Fruit fly (Drosophila melanogaster): ENCODE results near the gene hep.

The hep gene

dm6 chrX:13108144-13108824, 18.1 kb upstream of the hep start, which contains the start of gene Fer3HCH (continued):
- TF ChIP-seq CG13424 (tag; optimal IDR thresholded peaks at IDR 0.05) = peak; percentile 30
- peak; percentile 82 for TF ChIP-seq D19A (tag; optimal IDR thresholded peaks at IDR 0.05)
- TF ChIP-seq dmrt99B (tag; optimal IDR thresholded peaks at IDR 0.05) = peak; percentile 54
- TF ChIP-seq Blimp-1 (GFP tag; optimal IDR thresholded peaks at IDR 0.05) = peak; percentile 9
- TF ChIP-seq Jarid2 (GFP tag; optimal IDR thresholded peaks at IDR 0.05) = no peak
- TF ChIP-seq CG7839 (tag; optimal IDR thresholded peaks at IDR 0.05) = peak; percentile 24
- TF ChIP-seq CG2678 (tag; optimal IDR thresholded peaks at IDR 0.05) = peak; percentile 42
- no peak for TF ChIP-seq CG10209 (GFP tag; optimal IDR thresholded peaks at IDR 0.05)
- peak; percentile 18 for TF ChIP-seq exex (tag; optimal IDR thresholded peaks at IDR 0.05)
- TF ChIP-seq dmrt11E (tag; optimal IDR thresholded peaks at IDR 0.05) = peak; percentile 15
- peak; percentile 5 for TF ChIP-seq CG33557 (GFP tag; optimal IDR thresholded peaks at IDR 0.05)
- no peak for TF ChIP-seq CG7271 (tag; optimal IDR thresholded peaks at IDR 0.05)
- TF ChIP-seq unpg (GFP tag; optimal IDR thresholded peaks at IDR 0.05) = peak; percentile 21
- TF ChIP-seq abd-A (tag; optimal IDR thresholded peaks at IDR 0.05) = no peak
- TF ChIP-seq lab (GFP tag; optimal IDR thresholded peaks at IDR 0.05) = peak; percentile 13
- peak; percentile 3 for TF ChIP-seq CG7987 (GFP tag; optimal IDR thresholded peaks at IDR 0.05)
- TF ChIP-seq CG11504 (tag; optimal IDR thresholded peaks at IDR 0.05) = peak; percentile 11
- TF ChIP-seq CG17568 (GFP tag; optimal IDR thresholded peaks at IDR 0.05) = peak; percentile 25
- TF ChIP-seq kni (GFP tag; optimal IDR thresholded peaks at IDR 0.05) = peak; percentile 70
- no peak for TF ChIP-seq Hand (GFP tag; optimal IDR thresholded peaks at IDR 0.05)
- peak; percentile 68 for TF ChIP-seq Med (GFP tag)
- TF ChIP-seq Tbp (GFP tag; optimal IDR thresholded peaks at IDR 0.05) = no peak
- TF ChIP-seq CG31365 (tag; optimal IDR thresholded peaks at IDR 0.05) = no peak
- TF ChIP-seq CG12236 (GFP tag; optimal IDR thresholded peaks at IDR 0.05) = no peak
- TF ChIP-seq CG4404 (GFP tag; IDR thresholded peaks at IDR 0.05) = no peak
- TF ChIP-seq Fer1 (GFP tag; optimal IDR thresholded peaks at IDR 0.05) = peak; percentile 9
- no peak for TF ChIP-seq CG8388 (GFP tag; optimal IDR thresholded peaks at IDR 0.05)
- TF ChIP-seq CG1603 (tag; optimal IDR thresholded peaks at IDR 0.05) = peak; percentile 22
- TF ChIP-seq ci (GFP tag; IDR thresholded peaks at IDR 0.05) = peak; percentile 46; the same call in 1 of the 3 replicates
- no peak for TF ChIP-seq CG34422 (GFP tag; IDR thresholded peaks at IDR 0.05)
- TF ChIP-seq CG6854 (GFP tag; optimal IDR thresholded peaks at IDR 0.05) = no peak
- TF ChIP-seq C15 (GFP tag; IDR thresholded peaks at IDR 0.05) = no peak
- peak; percentile 27 for TF ChIP-seq CG5180 (GFP tag; optimal IDR thresholded peaks at IDR 0.05)
- no peak for TF ChIP-seq CG2129 (GFP tag; IDR thresholded peaks at IDR 0.05; ENCODE audit: partially characterized antibody)
- TF ChIP-seq HHEX (GFP tag; optimal IDR thresholded peaks at IDR 0.05) = peak; percentile 4
- TF ChIP-seq Mad (GFP tag; optimal IDR thresholded peaks at IDR 0.05) = no peak
- no peak for TF ChIP-seq pros (GFP tag; optimal IDR thresholded peaks at IDR 0.05)
- TF ChIP-seq CG7556 (GFP tag; optimal IDR thresholded peaks at IDR 0.05) = peak; percentile 6
- no peak for TF ChIP-seq CG1529 (GFP tag; optimal IDR thresholded peaks at IDR 0.05)
- TF ChIP-seq org-1 (GFP tag; optimal IDR thresholded peaks at IDR 0.05) = peak; percentile 0
- no peak for TF ChIP-seq hkb (optimal IDR thresholded peaks at IDR 0.05)
- 0 out of 2 replicates have a peak, but pooled peaks have one; percentile 10 for TF ChIP-seq hkb (GFP tag; IDR thresholded peaks at IDR 0.05)
- TF ChIP-seq so (GFP tag; IDR thresholded peaks at IDR 0.05) = no peak
- TF ChIP-seq Kr (GFP tag; optimal IDR thresholded peaks at IDR 0.05) = no peak
- no peak for TF ChIP-seq phol (tag; optimal IDR thresholded peaks at IDR 0.05)
- TF ChIP-seq CG10274 (GFP tag; optimal IDR thresholded peaks at IDR 0.05) = no peak
- no peak for TF ChIP-seq CG17802 (tag; optimal IDR thresholded peaks at IDR 0.05)
- no peak for TF ChIP-seq caup (GFP tag; optimal IDR thresholded peaks at IDR 0.05; ENCODE audit: severe bottlenecking)

Data from whole organism, embryonic.